Worm (Caenorhabditis elegans): ENCODE results near the gene col-96.

DNA sequence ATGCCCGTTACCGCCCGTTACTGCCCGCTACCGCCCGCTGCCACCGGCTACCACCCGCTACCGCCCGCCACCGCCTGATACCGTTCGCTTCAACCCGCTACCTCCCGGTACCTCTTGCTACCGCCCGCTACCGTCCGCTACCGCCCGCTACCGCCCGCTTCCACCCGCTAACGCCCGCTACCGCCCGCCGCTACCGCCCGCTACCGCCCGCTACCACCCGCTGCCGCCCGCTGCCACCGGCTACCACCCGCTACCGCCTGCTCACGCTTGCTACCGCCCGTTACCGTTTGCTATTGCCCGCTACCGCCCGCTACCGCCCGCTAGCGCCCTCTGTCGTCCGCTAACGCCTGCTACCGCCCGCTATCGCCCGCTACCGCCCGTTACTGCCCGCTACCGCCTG, 4.7 kb downstream of the col-96 start:
- TF ChIP-seq nhr-237 (tag; optimal IDR thresholded peaks at IDR 0.05) = no peak
- TF ChIP-seq lsy-2 (tag; optimal IDR thresholded peaks at IDR 0.05) = no peak
- no peak for TF ChIP-seq blmp-1 (tag; optimal IDR thresholded peaks at IDR 0.05)
- no peak for TF ChIP-seq ceh-39 (tag; optimal IDR thresholded peaks at IDR 0.05)
- no peak for TF ChIP-seq unc-62 (GFP tag; optimal IDR thresholded peaks at IDR 0.05)
- TF ChIP-seq nhr-12 (tag; optimal IDR thresholded peaks at IDR 0.05) = no peak
- TF ChIP-seq nhr-28 (tag; optimal IDR thresholded peaks at IDR 0.05) = no peak
- TF ChIP-seq pha-4 (tag; optimal IDR thresholded peaks at IDR 0.05) = no peak

All from whole organism, mixed stage, embryonic.